Worm (Caenorhabditis elegans) whole organism, mixed stage, embryonic: ENCODE measurements around the gene ceeh-1.

Source experiments
- lin-13 ChIP-seq: fragments of 150-350 bp; optimal IDR thresholded peaks from 2 replicates; lab custom pipeline; 2014; ENCODE audit warnings: missing biosample characterization, missing genetic modification characterization
- lsy-2 ChIP-seq: fragments of 150-350 bp; optimal IDR thresholded peaks from 2 replicates; lab custom pipeline; 2014; ENCODE audit warnings: missing biosample characterization, missing genetic modification characterization
- nhr-12 ChIP-seq: fragments of 150-350 bp; optimal IDR thresholded peaks from 2 replicates; lab custom pipeline; 2014; ENCODE audit warnings: missing biosample characterization, missing genetic modification characterization
- nhr-237 ChIP-seq: fragments of 150-350 bp; optimal IDR thresholded peaks from 2 replicates; lab custom pipeline; 2014; ENCODE audit warnings: missing biosample characterization, missing genetic modification characterization
- nhr-28 ChIP-seq: fragments of 150-350 bp; optimal IDR thresholded peaks from 2 replicates; lab custom pipeline; 2014; ENCODE audit warnings: missing biosample characterization, missing genetic modification characterization
- pha-4 ChIP-seq: fragments of 150-350 bp; optimal IDR thresholded peaks from 2 replicates; lab custom pipeline; 2018; ENCODE audit warnings: missing biosample characterization, missing genetic modification reagents, missing genetic modification characterization
- snpc-4 ChIP-seq: fragments of 150-350 bp; optimal IDR thresholded peaks from 2 replicates; lab custom pipeline; 2014; ENCODE audit warnings: missing biosample characterization, missing genetic modification characterization

ce11 chrIII:835208-835607 lies 3.1 kb upstream of the ceeh-1 start:
- TF ChIP-seq pha-4 (tag; lab: Kevin White, UChicago) (no peak), nhr-12 (no peak), nhr-237 (no peak), lsy-2 (tag; lab: Kevin White, UChicago) (no peak), snpc-4 (no peak), nhr-28 (no peak), lin-13 (tag; lab: Kevin White, UChicago) (no peak)
